Worm (Caenorhabditis elegans): Measurements from ENCODE around the gene T05C3.2.
A peak's percentile ranks its signal among the peaks of the same experiment; 100 is the strongest.
"Not testable (repeated sequence)": the region's sequence is repeated elsewhere in the genome, so short reads cannot be mapped to it uniquely, and the experiment has no call there.

T05C3.2 gene

ce11 chrV:5468489-5468888 is 25.1 kb upstream of the T05C3.2 start, which contains the start of gene ZC317.6:
Gene ZC317.6, minus strand, starts transcription at chrV:5468589.
- not testable (repeated sequence) for TF ChIP-seq fkh-8 (tag; optimal IDR thresholded peaks at IDR 0.05); mab-9 (GFP tag; IDR thresholded peaks at IDR 0.05); swsn-7 (tag; optimal IDR thresholded peaks at IDR 0.05)

- not testable (repeated sequence) for TF ChIP-seq Y116A8C.19 (tag; optimal IDR thresholded peaks at IDR 0.05; ENCODE audit: borderline replicate concordance); dpl-1 (GFP tag; optimal IDR thresholded peaks at IDR 0.05); vab-15 (tag; optimal IDR thresholded peaks at IDR 0.05)
Measured at ce11 chrV:5470930-5471329, 22.6 kb upstream of the T05C3.2 start, which contains the start of gene ZC317.7. Gene ZC317.7, minus strand, starts transcription at chrV:5471030.

- TF ChIP-seq dpl-1 (GFP tag; optimal IDR thresholded peaks at IDR 0.05) (peak in 2 of 3 experiments; percentile 43 to 50), sptf-1 (tag; optimal IDR thresholded peaks at IDR 0.05) (no peak), lin-35 (GFP tag; optimal IDR thresholded peaks at IDR 0.05) (peak in 1 of 2 experiments; percentile 52), efl-1 (optimal IDR thresholded peaks at IDR 0.05) (peak in 1 of 2 experiments; percentile 52), efl-1 (GFP tag; optimal IDR thresholded peaks at IDR 0.05 in 1 of 2) (peak; percentile 59 to 95)
Measured at ce11 chrV:5477719-5478118, 15.8 kb upstream of the T05C3.2 start.

ce11 chrV:5482315-5482714 is 11.2 kb upstream of the T05C3.2 start, which contains the start of gene srg-66:
Gene srg-66, minus strand, starts transcription at chrV:5482415.
- TF ChIP-seq fkh-4 (tag; optimal IDR thresholded peaks at IDR 0.05; ENCODE audit: borderline replicate concordance) (no peak), ceh-8 (GFP tag; optimal IDR thresholded peaks at IDR 0.05) (peak; percentile 66), vab-15 (tag; optimal IDR thresholded peaks at IDR 0.05) (no peak), nhr-76 (tag; optimal IDR thresholded peaks at IDR 0.05) (no peak), nhr-90 (tag; optimal IDR thresholded peaks at IDR 0.05; ENCODE audit: poor library complexity) (no peak)

- TF ChIP-seq unc-86 (tag; optimal IDR thresholded peaks at IDR 0.05): no peak
- no peak for TF ChIP-seq rnt-1 (tag; optimal IDR thresholded peaks at IDR 0.05)
- TF ChIP-seq C16A3.4 (tag; optimal IDR thresholded peaks at IDR 0.05): no peak
- TF ChIP-seq ceh-88 (GFP tag; IDR thresholded peaks at IDR 0.05): no peak
- TF ChIP-seq fos-1 (tag; optimal IDR thresholded peaks at IDR 0.05): no peak
- TF ChIP-seq lin-15B (tag; optimal IDR thresholded peaks at IDR 0.05): no peak
- TF ChIP-seq hlh-17 (GFP tag; optimal IDR thresholded peaks at IDR 0.05; ENCODE audit: borderline replicate concordance): no peak
- TF ChIP-seq lir-3 (tag; optimal IDR thresholded peaks at IDR 0.05; ENCODE audit: poor library complexity): no peak
- TF ChIP-seq irx-1 (tag; optimal IDR thresholded peaks at IDR 0.05): no peak
- TF ChIP-seq aly-2 (tag; optimal IDR thresholded peaks at IDR 0.05): no peak
- TF ChIP-seq nhr-71 (tag; optimal IDR thresholded peaks at IDR 0.05): no peak
Measured at ce11 chrV:5484866-5485265, 8.7 kb upstream of the T05C3.2 start, which contains the start of gene srg-65. Gene srg-65, minus strand, starts transcription at chrV:5484966.

ce11 chrV:5487180-5487579 is 6.4 kb upstream of the T05C3.2 start:
- TF ChIP-seq zag-1 (tag; optimal IDR thresholded peaks at IDR 0.05) (no peak), unc-30 (tag; optimal IDR thresholded peaks at IDR 0.05) (no peak), irx-1 (tag; optimal IDR thresholded peaks at IDR 0.05) (no peak), grh-1 (GFP tag; IDR thresholded peaks at IDR 0.05) (no peak), unc-98 (GFP tag; IDR thresholded peaks at IDR 0.05) (no peak), elt-3 (tag; optimal IDR thresholded peaks at IDR 0.05) (no peak), pqm-1 (tag; optimal IDR thresholded peaks at IDR 0.05) (no peak), sup-37 (GFP tag; optimal IDR thresholded peaks at IDR 0.05) (no peak), ceh-82 (tag; optimal IDR thresholded peaks at IDR 0.05) (no peak), nhr-11 (tag; optimal IDR thresholded peaks at IDR 0.05) (no peak), aha-1 (tag; optimal IDR thresholded peaks at IDR 0.05) (no peak), hpl-2 (GFP tag; optimal IDR thresholded peaks at IDR 0.05) (no peak), pag-3 (tag; optimal IDR thresholded peaks at IDR 0.05; ENCODE audit: borderline replicate concordance, insufficient read depth) (no peak), unc-130 (tag; optimal IDR thresholded peaks at IDR 0.05) (no peak)

Measured in whole organism, L1 larva.